Worm (Caenorhabditis elegans) whole organism, early embryonic: ENCODE results near the gene faah-6.

ENCODE experiments used
- ama-1 ChIP-seq: fragments of 150-350 bp; optimal IDR thresholded peaks from 2 replicates; lab custom pipeline; 2014
- ets-7 ChIP-seq: sonication (generic microtip); optimal IDR thresholded peaks from 2 replicates; lab custom pipeline; 2016; ENCODE audit warnings: missing genotype, missing genetic modification characterization, missing compliant biosample characterization
- hmbx-1 ChIP-seq: sonication (generic microtip); optimal IDR thresholded peaks from 2 replicates; lab custom pipeline; 2016; ENCODE audit warnings: mild to moderate bottlenecking, missing genetic modification characterization, missing compliant biosample characterization

DNA sequence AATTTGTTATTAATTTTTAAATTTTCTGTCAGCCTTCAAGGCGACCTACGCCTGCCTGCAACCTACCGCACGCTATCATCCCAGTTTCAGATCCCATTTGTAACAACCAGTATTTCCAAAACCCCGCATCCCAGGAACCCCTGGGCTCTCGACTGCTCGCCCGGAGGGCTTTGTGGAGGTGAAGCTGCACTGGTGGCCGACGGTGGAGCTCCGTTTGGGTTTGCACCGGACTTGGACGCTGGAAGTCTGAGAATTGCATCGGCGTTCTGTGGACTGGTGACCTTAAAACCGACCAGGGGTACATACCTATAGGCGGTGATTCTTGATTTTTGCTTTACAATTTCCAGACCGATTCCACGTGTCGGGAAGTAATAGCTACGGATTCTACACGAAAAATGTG, 1.2 kb downstream of the faah-6 start:
- TF ChIP-seq ama-1 (lab: Kevin White, UChicago) (no peak), ets-7 (tag; lab: Kevin White, UChicago) (no peak), hmbx-1 (tag; lab: Kevin White, UChicago) (no peak)
